Fruit fly (Drosophila melanogaster) whole organism, pupa: ENCODE measurements around the gene CG10026.

Source experiments
- CG10348 ChIP-seq: fragments of 200-800 bp; sonication (Bioruptor generic); IDR thresholded peaks from 2 replicates; pipeline ENCODE4 v1.3.6; 2022; ENCODE audit warnings: missing biosample characterization, missing genetic modification characterization
- CG12605 ChIP-seq: fragments of 200-800 bp; sonication (Bioruptor generic); IDR thresholded peaks from 2 replicates; pipeline ENCODE4 v1.3.6; 2022; ENCODE audit warnings: missing biosample characterization, missing genetic modification characterization
- CG13204 ChIP-seq: fragments of 200-800 bp; sonication (Bioruptor generic); optimal IDR thresholded peaks from 2 replicates; lab custom pipeline; 2018; ENCODE audit warnings: missing biosample characterization, mild to moderate bottlenecking, missing genetic modification characterization, moderate library complexity
- CG14655 ChIP-seq: fragments of 200-800 bp; sonication (Bioruptor generic); optimal IDR thresholded peaks from 3 replicates; lab custom pipeline; 2017; ENCODE audit warnings: mild to moderate bottlenecking, missing biosample characterization, missing genetic modification reagents, missing genetic modification characterization
- CG15710 ChIP-seq: fragments of 200-800 bp; sonication (Bioruptor generic); optimal IDR thresholded peaks from 2 replicates; lab custom pipeline; 2018; ENCODE audit warnings: missing biosample characterization, mild to moderate bottlenecking, missing genetic modification characterization, moderate library complexity
- CG17806 ChIP-seq: fragments of 200-800 bp; sonication (Bioruptor generic); optimal IDR thresholded peaks from 2 replicates; lab custom pipeline; 2018; ENCODE audit warnings: missing biosample characterization, mild to moderate bottlenecking, missing genetic modification characterization, moderate library complexity
- CG32121 ChIP-seq: fragments of 200-800 bp; sonication (Bioruptor generic); IDR thresholded peaks from 2 replicates; pipeline ENCODE4 v1.3.6; 2022; ENCODE audit warnings: missing biosample characterization, missing genetic modification characterization
- CG34367 ChIP-seq: fragments of 200-800 bp; sonication (Bioruptor generic); optimal IDR thresholded peaks from 2 replicates; lab custom pipeline; 2018; ENCODE audit warnings: missing biosample characterization, mild to moderate bottlenecking, missing genetic modification characterization
- CG4496 ChIP-seq: fragments of 200-800 bp; sonication (Bioruptor generic); IDR thresholded peaks from 3 replicates; pipeline ENCODE4 v1.3.6; 2022; ENCODE audit warnings: missing biosample characterization, missing genetic modification characterization
- CG8159 ChIP-seq: fragments of 200-800 bp; sonication (Bioruptor generic); optimal IDR thresholded peaks from 3 replicates; lab custom pipeline; 2018; ENCODE audit warnings: missing biosample characterization, mild to moderate bottlenecking, missing genetic modification characterization, moderate library complexity
- CG8301 ChIP-seq: fragments of 200-800 bp; sonication (Bioruptor generic); optimal IDR thresholded peaks from 2 replicates; lab custom pipeline; 2018; ENCODE audit warnings: missing biosample characterization, mild to moderate bottlenecking, missing genetic modification characterization
- CG9948 ChIP-seq: fragments of 200-800 bp; sonication (Bioruptor generic); optimal IDR thresholded peaks from 2 replicates; lab custom pipeline; 2018; ENCODE audit warnings: missing biosample characterization, mild to moderate bottlenecking, missing genetic modification characterization, moderate library complexity
- D1 ChIP-seq: fragments of 200-800 bp; sonication (Bioruptor generic); optimal IDR thresholded peaks from 2 replicates; lab custom pipeline; 2018; ENCODE audit warnings: missing biosample characterization, mild to moderate bottlenecking, missing genetic modification characterization, moderate library complexity
- EcR ChIP-seq: fragments of 200-800 bp; sonication (Bioruptor generic); optimal IDR thresholded peaks from 3 replicates; lab custom pipeline; 2019; ENCODE audit warnings: missing biosample characterization, missing genetic modification characterization, mild to moderate bottlenecking, moderate library complexity, missing genetic modification reagents
- Ets98B ChIP-seq: fragments of 200-800 bp; sonication (Bioruptor generic); IDR thresholded peaks from 2 replicates; pipeline ENCODE4 v1.3.6; 2022; ENCODE audit warnings: missing biosample characterization, missing genetic modification characterization
- Pif1A ChIP-seq: fragments of 200-800 bp; sonication (Bioruptor generic); optimal IDR thresholded peaks from 3 replicates; lab custom pipeline; 2016; ENCODE audit warnings: missing biosample characterization, missing genetic modification characterization
- Pif1B ChIP-seq: fragments of 200-800 bp; sonication (Bioruptor generic); optimal IDR thresholded peaks from 3 replicates; lab custom pipeline; 2016; ENCODE audit warnings: missing biosample characterization, missing genetic modification characterization
- Snoo ChIP-seq: fragments of 200-800 bp; sonication (Bioruptor generic); optimal IDR thresholded peaks from 3 replicates; lab custom pipeline; 2017; ENCODE audit warnings: missing biosample characterization, mild to moderate bottlenecking, missing genetic modification characterization, inconsistent platforms
- fd96Ca ChIP-seq: fragments of 200-800 bp; sonication (Bioruptor generic); IDR thresholded peaks from 3 replicates; pipeline ENCODE4 v1.3.6; 2022; ENCODE audit warnings: missing biosample characterization, missing genetic modification characterization
- gl ChIP-seq: fragments of 200-800 bp; sonication (Bioruptor generic); optimal IDR thresholded peaks from 2 replicates; lab custom pipeline; 2018; ENCODE audit warnings: missing biosample characterization, mild to moderate bottlenecking, missing genetic modification characterization
- rn ChIP-seq: fragments of 200-800 bp; sonication (Bioruptor generic); IDR thresholded peaks from 2 replicates; pipeline ENCODE4 v1.3.6; 2022; ENCODE audit warnings: missing biosample characterization, missing genetic modification characterization

Gene CG10026

dm6 chr2L:19414233-19414749 is 39.8 kb upstream of the CG10026 start:
- TF ChIP-seq CG14655 (GFP tag; lab: Kevin White, UChicago), result no peak
- no peak for TF ChIP-seq Ets98B (GFP tag; lab: Robert Waterston, UW)
- TF ChIP-seq CG12605, result 0 out of 2 replicates have a peak, but pooled peaks have one; percentile 31
- no peak for TF ChIP-seq CG34367 (tag; lab: Kevin White, UChicago)
- no peak for TF ChIP-seq gl (tag; lab: Kevin White, UChicago)
- TF ChIP-seq Snoo (tag; lab: Kevin White, UChicago), result no peak
- no peak for TF ChIP-seq D1
- TF ChIP-seq rn, result no peak
- TF ChIP-seq CG15710, result no peak
- peak; percentile 10 for TF ChIP-seq CG13204 (GFP tag; lab: Kevin White, UChicago)
- peak; percentile 15; the same call in 1 of the 3 replicates for TF ChIP-seq CG4496 (GFP tag; lab: Robert Waterston, UW)
- no peak for TF ChIP-seq Pif1B (GFP tag; lab: Kevin White, UChicago)
- TF ChIP-seq CG17806 (tag; lab: Kevin White, UChicago), result no peak
- no peak for TF ChIP-seq CG10348 (GFP tag; lab: Robert Waterston, UW)
- peak; percentile 47; the same call in 1 of the 2 replicates for TF ChIP-seq CG32121 (GFP tag; lab: Robert Waterston, UW)
- TF ChIP-seq EcR (GFP tag; lab: Kevin White, UChicago), result no peak
- no peak for TF ChIP-seq Pif1A
- TF ChIP-seq CG8159 (tag; lab: Kevin White, UChicago), result no peak
- no peak for TF ChIP-seq CG8301 (tag; lab: Kevin White, UChicago)
- no peak for TF ChIP-seq CG9948 (tag; lab: Kevin White, UChicago)
- no peak for TF ChIP-seq fd96Ca (GFP tag; lab: Robert Waterston, UW)

- no peak for TF ChIP-seq EcR (GFP tag; lab: Kevin White, UChicago)
- TF ChIP-seq CG8301 (tag; lab: Kevin White, UChicago), result no peak
- no peak for TF ChIP-seq rn
- TF ChIP-seq CG32121 (GFP tag; lab: Robert Waterston, UW), result no peak
- TF ChIP-seq CG4496 (GFP tag; lab: Robert Waterston, UW), result no peak
- TF ChIP-seq CG12605, result no peak
- TF ChIP-seq CG17806 (tag; lab: Kevin White, UChicago), result no peak
- no peak for TF ChIP-seq gl (tag; lab: Kevin White, UChicago)
- no peak for TF ChIP-seq CG9948 (tag; lab: Kevin White, UChicago)
- TF ChIP-seq Ets98B (GFP tag; lab: Robert Waterston, UW), result no peak
- no peak for TF ChIP-seq fd96Ca (GFP tag; lab: Robert Waterston, UW)
- no peak for TF ChIP-seq CG34367 (tag; lab: Kevin White, UChicago)
- TF ChIP-seq D1, result no peak
- no peak for TF ChIP-seq Snoo (tag; lab: Kevin White, UChicago)
Observed at dm6 chr2L:19415133-19415532, 38.9 kb upstream of the CG10026 start.

dm6 chr2L:19415859-19416258 is 38.2 kb upstream of the CG10026 start:
- TF ChIP-seq gl (tag; lab: Kevin White, UChicago) (no peak), CG32121 (GFP tag; lab: Robert Waterston, UW) (no peak), CG34367 (tag; lab: Kevin White, UChicago) (no peak), CG13204 (GFP tag; lab: Kevin White, UChicago) (no peak), CG4496 (GFP tag; lab: Robert Waterston, UW) (no peak), CG9948 (tag; lab: Kevin White, UChicago) (no peak), CG15710 (no peak), CG10348 (GFP tag; lab: Robert Waterston, UW) (no peak), CG14655 (GFP tag; lab: Kevin White, UChicago) (no peak)

dm6 chr2L:19416602-19417497 is 37.2 kb upstream of the CG10026 start, which contains the start of gene Lectin-galC1:
Gene Lectin-galC1 (plus strand): TSS chr2L:19417447.
- TF ChIP-seq CG12605 (peak; percentile 27; the same call in 1 of the 2 replicates), gl (tag; lab: Kevin White, UChicago) (no peak), Ets98B (GFP tag; lab: Robert Waterston, UW) (peak; percentile 84), fd96Ca (GFP tag; lab: Robert Waterston, UW) (no peak), Snoo (tag; lab: Kevin White, UChicago) (no peak), CG8159 (tag; lab: Kevin White, UChicago) (peak; percentile 2), CG4496 (GFP tag; lab: Robert Waterston, UW) (peak; percentile 91), D1 (no peak), CG32121 (GFP tag; lab: Robert Waterston, UW) (peak; percentile 83), Pif1B (GFP tag; lab: Kevin White, UChicago) (peak; percentile 49), CG9948 (tag; lab: Kevin White, UChicago) (peak; percentile 12), CG13204 (GFP tag; lab: Kevin White, UChicago) (no peak), CG15710 (no peak), rn (peak; percentile 48; the same call in 1 of the 2 replicates), CG17806 (tag; lab: Kevin White, UChicago) (peak; percentile 4), CG8301 (tag; lab: Kevin White, UChicago) (peak; percentile 71), CG10348 (GFP tag; lab: Robert Waterston, UW) (peak; percentile 62), CG14655 (GFP tag; lab: Kevin White, UChicago) (peak; percentile 66), Pif1A (peak; percentile 54), EcR (GFP tag; lab: Kevin White, UChicago) (no peak), CG34367 (tag; lab: Kevin White, UChicago) (no peak)
- TF ChIP-seq, all 21 proteins: peak for 13

dm6 chr2L:19418017-19418416 is 36.0 kb upstream of the CG10026 start, which contains the start of gene lectin-37Da:
Gene lectin-37Da (plus strand): TSS chr2L:19418317.
- TF ChIP-seq CG32121 (GFP tag; lab: Robert Waterston, UW) (no peak), CG9948 (tag; lab: Kevin White, UChicago) (no peak), CG17806 (tag; lab: Kevin White, UChicago) (no peak), EcR (GFP tag; lab: Kevin White, UChicago) (no peak), CG12605 (no peak), Snoo (tag; lab: Kevin White, UChicago) (no peak), CG15710 (no peak), Ets98B (GFP tag; lab: Robert Waterston, UW) (no peak), CG34367 (tag; lab: Kevin White, UChicago) (no peak), CG8301 (tag; lab: Kevin White, UChicago) (no peak), gl (tag; lab: Kevin White, UChicago) (no peak), CG8159 (tag; lab: Kevin White, UChicago) (no peak), CG14655 (GFP tag; lab: Kevin White, UChicago) (no peak), rn (no peak), Pif1B (GFP tag; lab: Kevin White, UChicago) (no peak), fd96Ca (GFP tag; lab: Robert Waterston, UW) (no peak), CG13204 (GFP tag; lab: Kevin White, UChicago) (no peak), D1 (no peak)
